Worm (Caenorhabditis elegans): ENCODE measurements around the gene F45C12.17.

ce11 chrII:1771785-1772184, 45.9 kb downstream of the F45C12.17 start, which contains the start of gene math-3:
- TF ChIP-seq ceh-82 (tag; optimal IDR thresholded peaks at IDR 0.05) (no peak), nfya-1 (tag; optimal IDR thresholded peaks at IDR 0.05; ENCODE audit: insufficient read depth) (no peak), unc-39 (tag; optimal IDR thresholded peaks at IDR 0.05) (no peak), nhr-237 (tag; optimal IDR thresholded peaks at IDR 0.05) (no peak), nhr-77 (tag; optimal IDR thresholded peaks at IDR 0.05) (no peak), elt-2 (tag; optimal IDR thresholded peaks at IDR 0.05) (no peak), nhr-11 (tag; optimal IDR thresholded peaks at IDR 0.05) (no peak), ama-1 (optimal IDR thresholded peaks at IDR 0.05) (no peak), nhr-12 (tag; optimal IDR thresholded peaks at IDR 0.05) (no peak), ceh-16 (tag; optimal IDR thresholded peaks at IDR 0.05) (no peak)

All from whole organism, L3 larva.